Fruit fly (Drosophila melanogaster): ENCODE measurements around the gene CG7567.

Gene CG7567

dm6 chr3R:29591481-29592138 lies 3.7 kb upstream of the CG7567 start, which contains the start of gene alph (continued):
- TF ChIP-seq CG10321 (GFP tag; IDR thresholded peaks at IDR 0.05) = no peak
- TF ChIP-seq ara (GFP tag; IDR thresholded peaks at IDR 0.05) = 0 out of 2 replicates have a peak, but pooled peaks have one; percentile 15
- peak; percentile 30 for TF ChIP-seq HLH54F (GFP tag; optimal IDR thresholded peaks at IDR 0.05)
- peak; percentile 40 for TF ChIP-seq CG13624 (GFP tag; optimal IDR thresholded peaks at IDR 0.05)
- TF ChIP-seq shn (GFP tag; optimal IDR thresholded peaks at IDR 0.05) = peak; percentile 53
- peak; percentile 62; the same call in 2 of the 3 replicates for TF ChIP-seq Dbx (GFP tag; IDR thresholded peaks at IDR 0.05)
- TF ChIP-seq CG30403 (GFP tag; optimal IDR thresholded peaks at IDR 0.05) = peak; percentile 33
- TF ChIP-seq Hsf (GFP tag; optimal IDR thresholded peaks at IDR 0.05) = peak; percentile 57
- TF ChIP-seq CG10565 (GFP tag; optimal IDR thresholded peaks at IDR 0.05) = no peak
- peak; percentile 46 for TF ChIP-seq CG3281 (GFP tag; optimal IDR thresholded peaks at IDR 0.05)
- no peak; the same call in 1 of the 2 replicates for TF ChIP-seq wdn (GFP tag; IDR thresholded peaks at IDR 0.05)
- peak; percentile 93 for TF ChIP-seq CG17385 (GFP tag; optimal IDR thresholded peaks at IDR 0.05)
- no peak for TF ChIP-seq da (GFP tag; optimal IDR thresholded peaks at IDR 0.05)
- no peak for TF ChIP-seq CG4707 (GFP tag; optimal IDR thresholded peaks at IDR 0.05)
- TF ChIP-seq unpg (GFP tag; optimal IDR thresholded peaks at IDR 0.05) = peak; percentile 45
- TF ChIP-seq hbn (GFP tag; IDR thresholded peaks at IDR 0.05; ENCODE audit: partially characterized antibody) = peak; percentile 95
- no peak for TF ChIP-seq ssp (GFP tag; IDR thresholded peaks at IDR 0.05)
- peak; percentile 10 for TF ChIP-seq CG15601 (tag; optimal IDR thresholded peaks at IDR 0.05)
- peak; percentile 48 for TF ChIP-seq Camta (GFP tag; optimal IDR thresholded peaks at IDR 0.05)
- TF ChIP-seq CG7987 (GFP tag; optimal IDR thresholded peaks at IDR 0.05) = no peak
- no peak for TF ChIP-seq CG10209 (GFP tag; optimal IDR thresholded peaks at IDR 0.05)
- TF ChIP-seq CG2129 (GFP tag; IDR thresholded peaks at IDR 0.05; ENCODE audit: partially characterized antibody) = peak; percentile 92
- peak; percentile 69 for TF ChIP-seq CG14710 (tag; optimal IDR thresholded peaks at IDR 0.05)
- no peak for TF ChIP-seq otp (GFP tag; IDR thresholded peaks at IDR 0.05)
- peak; percentile 59 for TF ChIP-seq stwl (tag; optimal IDR thresholded peaks at IDR 0.05)
- TF ChIP-seq CG1603 (tag; optimal IDR thresholded peaks at IDR 0.05) = peak; percentile 85
- TF ChIP-seq CG7372 (GFP tag; IDR thresholded peaks at IDR 0.05) = no peak
- peak; percentile 92 for TF ChIP-seq Doc3 (GFP tag; IDR thresholded peaks at IDR 0.05; ENCODE audit: partially characterized antibody)
- TF ChIP-seq sug (tag; optimal IDR thresholded peaks at IDR 0.05) = peak; percentile 19
- TF ChIP-seq Mes4 (GFP tag; optimal IDR thresholded peaks at IDR 0.05) = no peak
- TF ChIP-seq CG34224 (GFP tag; IDR thresholded peaks at IDR 0.05; ENCODE audit: partially characterized antibody) = peak; percentile 93
- TF ChIP-seq sens (GFP tag) = peak; percentile 94
- TF ChIP-seq fru (optimal IDR thresholded peaks at IDR 0.05) = no peak
- TF ChIP-seq CG2116 (GFP tag; optimal IDR thresholded peaks at IDR 0.05) = peak; percentile 94
- no peak for TF ChIP-seq CG2889 (GFP tag; IDR thresholded peaks at IDR 0.05)
- TF ChIP-seq tap (tag; optimal IDR thresholded peaks at IDR 0.05) = no peak
- TF ChIP-seq Meics (GFP tag; optimal IDR thresholded peaks at IDR 0.05) = peak; percentile 40
- peak; percentile 95 for TF ChIP-seq CG14860 (GFP tag; IDR thresholded peaks at IDR 0.05; ENCODE audit: partially characterized antibody)
- TF ChIP-seq cg (GFP tag; optimal IDR thresholded peaks at IDR 0.05) = peak; percentile 96
- peak; percentile 91 for TF ChIP-seq HmgD (GFP tag; optimal IDR thresholded peaks at IDR 0.05)
- TF ChIP-seq HHEX (GFP tag; optimal IDR thresholded peaks at IDR 0.05) = peak; percentile 8
- peak; percentile 22 for TF ChIP-seq CG12155 (GFP tag; optimal IDR thresholded peaks at IDR 0.05)
- TF ChIP-seq CG3995 (GFP tag; optimal IDR thresholded peaks at IDR 0.05) = peak; percentile 67
- no peak for TF ChIP-seq CG8388 (GFP tag; optimal IDR thresholded peaks at IDR 0.05)
- peak; percentile 34 for TF ChIP-seq Blimp-1 (GFP tag; optimal IDR thresholded peaks at IDR 0.05)
- TF ChIP-seq NFAT (GFP tag; IDR thresholded peaks at IDR 0.05) = peak; percentile 59; the same call in 1 of the 2 replicates
- peak; percentile 99 for TF ChIP-seq BEAF-32 (GFP tag; optimal IDR thresholded peaks at IDR 0.05)
- TF ChIP-seq jing (GFP tag; optimal IDR thresholded peaks at IDR 0.05) = no peak
- no peak for TF ChIP-seq Nf-YB (GFP tag; optimal IDR thresholded peaks at IDR 0.05)
